Fruit fly (Drosophila melanogaster) whole organism, adult: ENCODE measurements around the gene CG17350.

Experiments used
- CG14711 ChIP-seq: fragments of 200-800 bp; sonication (Bioruptor generic); optimal IDR thresholded peaks from 2 replicates; lab custom pipeline; 2018; ENCODE audit warnings: missing biosample characterization, mild to moderate bottlenecking, missing genetic modification characterization, moderate library complexity
- CG1620 ChIP-seq: fragments of 200-800 bp; sonication (Bioruptor generic); optimal IDR thresholded peaks from 2 replicates; lab custom pipeline; 2016; ENCODE audit warnings: missing biosample characterization, missing genetic modification characterization
- CG33017 ChIP-seq: fragments of 200-800 bp; sonication (Bioruptor generic); optimal IDR thresholded peaks from 2 replicates; lab custom pipeline; 2018; ENCODE audit warnings: missing biosample characterization, mild to moderate bottlenecking, missing genetic modification characterization, moderate library complexity
- Hr96 ChIP-seq: fragments of 200-800 bp; sonication (Bioruptor generic); optimal IDR thresholded peaks from 2 replicates; lab custom pipeline; 2016; ENCODE audit warnings: missing biosample characterization, missing genetic modification characterization
- Mnt ChIP-seq: fragments of 200-800 bp; sonication (Bioruptor generic); optimal IDR thresholded peaks from 2 replicates; lab custom pipeline; 2016; ENCODE audit warnings: missing biosample characterization, mild to moderate bottlenecking, missing genetic modification characterization
- kay ChIP-seq: fragments of 200-800 bp; sonication (Bioruptor generic); peaks from one replicate; lab custom pipeline; 2016; ENCODE audit warnings: missing biosample characterization, missing genetic modification characterization, borderline replicate concordance
- ovo ChIP-seq: fragments of 200-800 bp; sonication (Bioruptor generic); optimal IDR thresholded peaks from 2 replicates; lab custom pipeline; 2016; ENCODE audit warnings: missing biosample characterization, missing genetic modification characterization
- tj ChIP-seq: fragments of 200-800 bp; sonication (Bioruptor generic); optimal IDR thresholded peaks from 3 replicates; lab custom pipeline; 2017; ENCODE audit warnings: missing biosample characterization, mild to moderate bottlenecking, missing genetic modification characterization, moderate library complexity
- toe ChIP-seq: fragments of 200-800 bp; sonication (Bioruptor generic); optimal IDR thresholded peaks from 2 replicates; lab custom pipeline; 2016; ENCODE audit warnings: missing biosample characterization, missing genetic modification characterization

dm6 chr2L:19429731-19430130, 49.0 kb downstream of the CG17350 start:
- TF ChIP-seq ovo (GFP tag; lab: Kevin White, UChicago) (no peak), toe (no peak), Hr96 (GFP tag; lab: Kevin White, UChicago) (no peak), tj (GFP tag; lab: Kevin White, UChicago) (no peak), kay (GFP tag; lab: Kevin White, UChicago) (no peak), Mnt (GFP tag; lab: Kevin White, UChicago) (no peak), CG33017 (tag; lab: Kevin White, UChicago) (no peak), CG1620 (GFP tag; lab: Kevin White, UChicago) (no peak), CG14711 (tag; lab: Kevin White, UChicago) (no peak)
